Fruit fly (Drosophila melanogaster) whole organism, embryonic: ENCODE measurements around the gene CG33939.

ENCODE experiments used
- CG10543 ChIP-seq: fragments of 200-800 bp; sonication (Bioruptor generic); optimal IDR thresholded peaks from 3 replicates; lab custom pipeline; 2017; ENCODE audit warnings: missing biosample characterization, mild to moderate bottlenecking, missing genetic modification characterization, moderate library complexity
- CG12219 ChIP-seq: fragments of 200-800 bp; sonication (Bioruptor generic); optimal IDR thresholded peaks from 3 replicates; lab custom pipeline; 2018; ENCODE audit warnings: missing biosample characterization, mild to moderate bottlenecking, missing genetic modification characterization
- CG12391 ChIP-seq: fragments of 200-800 bp; sonication (Bioruptor generic); optimal IDR thresholded peaks from 3 replicates; lab custom pipeline; 2018; ENCODE audit warnings: missing biosample characterization, mild to moderate bottlenecking, missing genetic modification characterization, moderate library complexity
- CG13287 ChIP-seq: fragments of 200-800 bp; sonication (Bioruptor generic); IDR thresholded peaks from 2 replicates; pipeline ENCODE4 v1.3.6; 2022; ENCODE audit warnings: missing biosample characterization, missing genetic modification characterization; ENCODE audit not compliant: partially characterized antibody
- CG2116 ChIP-seq: fragments of 200-800 bp; sonication (Bioruptor generic); optimal IDR thresholded peaks from 3 replicates; lab custom pipeline; 2018; ENCODE audit warnings: missing biosample characterization, mild to moderate bottlenecking, missing genetic modification characterization
- CG2120 ChIP-seq: fragments of 200-800 bp; sonication (Bioruptor generic); optimal IDR thresholded peaks from 3 replicates; lab custom pipeline; 2016; ENCODE audit warnings: missing biosample characterization, missing genetic modification characterization
- CG31224 ChIP-seq: fragments of 200-800 bp; sonication (Bioruptor generic); IDR thresholded peaks from 2 replicates; pipeline ENCODE4 v1.3.6; 2022; ENCODE audit warnings: missing biosample characterization, missing genetic modification characterization
- CG31388 ChIP-seq: fragments of 200-800 bp; sonication (Bioruptor generic); optimal IDR thresholded peaks from 2 replicates; lab custom pipeline; 2016; ENCODE audit warnings: missing biosample characterization, missing genetic modification characterization
- CG6791 ChIP-seq: fragments of 200-800 bp; sonication (Bioruptor generic); IDR thresholded peaks from 3 replicates; pipeline ENCODE4 v1.3.6; 2022; ENCODE audit warnings: missing biosample characterization, missing genetic modification characterization; ENCODE audit not compliant: partially characterized antibody
- CG7987 ChIP-seq: fragments of 200-800 bp; sonication (Bioruptor generic); optimal IDR thresholded peaks from 2 replicates; lab custom pipeline; 2018; ENCODE audit warnings: missing biosample characterization, mild to moderate bottlenecking, missing genetic modification characterization, moderate library complexity
- D19A ChIP-seq: fragments of 200-800 bp; optimal IDR thresholded peaks from 3 replicates; lab custom pipeline; 2019; ENCODE audit warnings: missing biosample characterization, mild to moderate bottlenecking, missing genetic modification characterization, moderate library complexity
- Drgx ChIP-seq: fragments of 200-800 bp; sonication (Bioruptor generic); IDR thresholded peaks from 2 replicates; pipeline ENCODE4 v1.3.6; 2022; ENCODE audit warnings: missing biosample characterization, missing genetic modification characterization
- E2f1 ChIP-seq: fragments of 200-800 bp; sonication (Bioruptor generic); IDR thresholded peaks from 2 replicates; pipeline ENCODE4 v1.3.6; 2022; ENCODE audit warnings: missing biosample characterization, missing genetic modification characterization
- Ets65A ChIP-seq: fragments of 200-800 bp; sonication (Bioruptor generic); peaks from one replicate; lab custom pipeline; 2016; ENCODE audit warnings: missing biosample characterization, missing genetic modification characterization
- GATAe ChIP-seq: fragments of 200-800 bp; sonication (Bioruptor generic); conservative IDR thresholded peaks from 2 replicates; pipeline ENCODE4 v1.3.6; 2022; ENCODE audit warnings: missing biosample characterization, missing genetic modification characterization
- Hand ChIP-seq: fragments of 200-800 bp; sonication (Bioruptor generic); optimal IDR thresholded peaks from 2 replicates; lab custom pipeline; 2017; ENCODE audit warnings: mild to moderate bottlenecking, missing biosample characterization, missing genetic modification reagents, missing genetic modification characterization
- Med ChIP-seq: fragments of 200-800 bp; sonication (Bioruptor generic); peaks from one replicate; lab custom pipeline; 2016; ENCODE audit warnings: missing biosample characterization, missing genetic modification characterization, mild to moderate bottlenecking, inconsistent platforms, moderate library complexity
- Rfx ChIP-seq: fragments of 200-800 bp; sonication (Bioruptor generic); IDR thresholded peaks from 2 replicates; pipeline ENCODE4 v1.3.6; 2022; ENCODE audit warnings: missing biosample characterization, missing genetic modification characterization
- ato ChIP-seq: fragments of 200-800 bp; sonication (Bioruptor generic); IDR thresholded peaks from 2 replicates; pipeline ENCODE4 v1.3.6; 2022; ENCODE audit warnings: missing biosample characterization, missing genetic modification characterization; ENCODE audit not compliant: partially characterized antibody
- btn ChIP-seq: fragments of 200-800 bp; sonication (Bioruptor generic); optimal IDR thresholded peaks from 2 replicates; lab custom pipeline; 2016; ENCODE audit warnings: missing biosample characterization, missing genetic modification characterization
- chinmo ChIP-seq: fragments of 200-800 bp; sonication (Bioruptor generic); IDR thresholded peaks from 4 replicates; pipeline ENCODE4 v1.3.6; 2022; ENCODE audit warnings: missing biosample characterization, missing genetic modification characterization; ENCODE audit not compliant: partially characterized antibody
- dmrt11E ChIP-seq: fragments of 200-800 bp; sonication (Bioruptor generic); optimal IDR thresholded peaks from 3 replicates; lab custom pipeline; 2018; ENCODE audit warnings: missing biosample characterization, mild to moderate bottlenecking, missing genetic modification characterization, moderate library complexity
- exex ChIP-seq: fragments of 200-800 bp; sonication (Bioruptor generic); optimal IDR thresholded peaks from 4 replicates; lab custom pipeline; 2018; ENCODE audit warnings: missing biosample characterization, mild to moderate bottlenecking, missing genetic modification characterization, moderate library complexity
- knrl ChIP-seq: fragments of 200-800 bp; sonication (Bioruptor generic); IDR thresholded peaks from 3 replicates; pipeline ENCODE4 v1.3.6; 2022; ENCODE audit warnings: missing biosample characterization, missing genetic modification characterization; ENCODE audit not compliant: partially characterized antibody
- mirr ChIP-seq: fragments of 200-800 bp; sonication (Bioruptor generic); optimal IDR thresholded peaks from 3 replicates; lab custom pipeline; 2018; ENCODE audit warnings: missing biosample characterization, mild to moderate bottlenecking, missing genetic modification characterization
- onecut ChIP-seq: fragments of 200-800 bp; sonication (Bioruptor generic); IDR thresholded peaks from 2 replicates; pipeline ENCODE4 v1.3.6; 2022; ENCODE audit warnings: missing biosample characterization, missing genetic modification characterization
- sd ChIP-seq: fragments of 200-800 bp; sonication (Bioruptor generic); optimal IDR thresholded peaks from 3 replicates; lab custom pipeline; 2018; ENCODE audit warnings: missing biosample characterization, mild to moderate bottlenecking, missing genetic modification characterization, moderate library complexity
- sens ChIP-seq: fragments of 200-800 bp; sonication (Bioruptor generic); peaks from one replicate; lab custom pipeline; 2016; ENCODE audit warnings: missing biosample characterization, missing genetic modification characterization
- slbo ChIP-seq: fragments of 200-800 bp; sonication (Bioruptor generic); IDR thresholded peaks from 2 replicates; pipeline ENCODE4 v1.3.6; 2022; ENCODE audit warnings: missing biosample characterization, missing genetic modification characterization
- sna ChIP-seq: fragments of 200-800 bp; sonication (Bioruptor generic); IDR thresholded peaks from 2 replicates; pipeline ENCODE4 v1.3.6; 2022; ENCODE audit warnings: missing biosample characterization, missing genetic modification characterization; ENCODE audit not compliant: partially characterized antibody
- sqz ChIP-seq: fragments of 200-800 bp; sonication (Bioruptor generic); optimal IDR thresholded peaks from 3 replicates; lab custom pipeline; 2018; ENCODE audit warnings: missing biosample characterization, mild to moderate bottlenecking, missing genetic modification characterization
- sr ChIP-seq: fragments of 200-800 bp; sonication (Bioruptor generic); IDR thresholded peaks from 3 replicates; pipeline ENCODE4 v1.3.6; 2022; ENCODE audit warnings: missing biosample characterization, missing genetic modification characterization
- z ChIP-seq: fragments of 200-800 bp; sonication (Bioruptor generic); IDR thresholded peaks from 3 replicates; pipeline ENCODE4 v1.3.6; 2022; ENCODE audit warnings: missing biosample characterization, missing genetic modification characterization

CG33939 gene

DNA sequence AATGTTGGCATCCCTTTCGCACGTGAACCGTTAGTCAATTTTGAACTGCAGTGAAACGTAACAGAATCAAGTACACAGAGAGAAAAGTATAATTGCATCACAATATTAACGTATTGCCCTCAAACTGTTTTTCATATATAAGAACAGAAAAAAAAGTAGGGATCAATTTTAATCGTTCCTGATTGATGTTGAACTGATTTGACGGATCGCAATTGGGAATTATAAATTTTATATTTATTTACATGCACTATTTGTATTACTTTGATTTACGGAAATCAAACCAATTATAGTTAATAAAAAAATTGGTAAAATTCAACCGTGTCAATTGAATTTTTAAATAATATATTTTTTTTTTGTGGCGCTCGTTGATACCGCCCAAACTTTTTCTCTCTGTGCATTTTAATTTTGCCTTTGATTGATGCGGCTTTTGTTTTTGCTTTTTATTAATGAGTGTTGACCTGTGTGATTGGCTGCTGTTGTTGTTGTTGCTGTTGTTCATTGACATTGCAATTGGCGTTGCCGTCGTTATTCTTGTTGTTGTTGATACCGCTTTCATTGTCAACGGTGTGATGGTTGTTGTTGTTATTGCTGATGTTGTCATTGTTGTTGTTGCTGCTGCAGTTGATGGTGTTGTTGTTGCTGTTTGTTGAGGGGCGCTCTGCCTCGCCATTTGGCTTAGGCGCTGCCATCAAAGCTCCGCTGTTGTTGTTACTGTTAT lies 22.0 kb downstream of the CG33939 start (continued):
- TF ChIP-seq GATAe (GFP tag; lab: Robert Waterston, UW) (no peak), CG7987 (GFP tag; lab: Kevin White, UChicago) (no peak), CG2116 (GFP tag; lab: Kevin White, UChicago) (peak; percentile 2), Rfx (GFP tag; lab: Robert Waterston, UW) (peak; percentile 4; the same call in 1 of the 2 replicates), CG12391 (tag; lab: Kevin White, UChicago) (peak; percentile 66), sd (no peak), ato (GFP tag; lab: Robert Waterston, UW) (no peak)

DNA sequence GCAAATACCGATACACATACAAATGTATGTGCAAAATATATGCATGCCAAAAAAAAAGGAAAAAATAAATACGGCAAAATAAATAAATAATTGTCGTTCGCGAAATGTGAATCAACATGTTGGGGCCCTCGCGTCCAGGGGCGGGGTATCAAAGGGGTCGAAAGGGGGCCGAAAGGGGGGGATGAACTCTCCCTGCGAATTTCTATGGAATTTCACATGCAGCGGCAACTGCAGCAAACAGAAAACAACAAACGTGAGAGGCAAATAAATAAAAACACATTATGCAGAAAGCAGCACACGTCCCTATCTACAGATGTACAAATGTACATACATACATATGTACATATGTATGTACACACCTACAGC lies 25.2 kb downstream of the CG33939 start:
- TF ChIP-seq Hand (GFP tag; lab: Kevin White, UChicago) (no peak), CG6791 (GFP tag; lab: Robert Waterston, UW) (0 out of 3 replicates have a peak, but pooled peaks have one; percentile 24), Drgx (GFP tag; lab: Robert Waterston, UW) (0 out of 2 replicates have a peak, but pooled peaks have one; percentile 21), E2f1 (GFP tag; lab: Robert Waterston, UW) (no peak), CG13287 (GFP tag; lab: Robert Waterston, UW) (no peak)

DNA sequence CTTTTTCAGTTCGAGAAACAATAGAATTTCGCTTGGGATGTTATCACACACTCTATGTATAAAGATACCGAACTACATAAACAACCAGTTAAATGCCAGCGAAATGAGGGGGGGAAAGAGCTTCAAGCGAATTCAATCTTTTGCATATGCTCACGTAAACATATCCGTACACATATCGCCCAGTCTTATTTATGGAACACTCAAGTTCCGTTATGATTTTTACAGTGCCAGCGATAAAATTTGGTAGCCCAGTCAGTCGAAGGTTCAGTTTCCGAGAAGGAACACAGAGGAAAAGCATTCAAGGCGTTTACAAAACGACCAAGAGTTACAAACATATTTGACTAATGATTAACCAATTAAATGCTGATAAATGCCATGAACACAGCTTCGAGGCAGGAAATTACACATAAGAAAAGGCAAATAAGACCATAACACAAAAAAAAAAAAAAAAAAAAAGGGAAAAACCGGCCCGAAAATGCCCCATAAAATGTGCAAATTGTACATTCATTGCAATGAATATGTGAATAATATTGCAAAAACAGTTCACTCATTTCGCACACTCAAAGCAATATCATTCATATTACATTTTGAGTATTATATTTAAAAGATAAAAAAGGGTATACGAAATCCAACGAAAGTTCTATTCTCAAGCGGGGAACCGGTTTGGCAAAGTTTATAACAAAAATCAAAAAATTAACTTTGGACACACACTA lies 25.7 kb downstream of the CG33939 start:
- TF ChIP-seq Med (GFP tag; lab: Kevin White, UChicago) (peak; percentile 28), CG10543 (GFP tag; lab: Kevin White, UChicago) (no peak), CG2120 (GFP tag; lab: Kevin White, UChicago) (peak; percentile 48), sna (GFP tag; lab: Robert Waterston, UW) (no peak), Ets65A (GFP tag; lab: Kevin White, UChicago) (peak; percentile 40), D19A (tag; lab: Kevin White, UChicago) (peak; percentile 26), onecut (GFP tag; lab: Robert Waterston, UW) (no peak), sens (peak; percentile 52), CG12219 (GFP tag; lab: Kevin White, UChicago) (no peak), slbo (0 out of 2 replicates have a peak, but pooled peaks have one; percentile 5)

DNA sequence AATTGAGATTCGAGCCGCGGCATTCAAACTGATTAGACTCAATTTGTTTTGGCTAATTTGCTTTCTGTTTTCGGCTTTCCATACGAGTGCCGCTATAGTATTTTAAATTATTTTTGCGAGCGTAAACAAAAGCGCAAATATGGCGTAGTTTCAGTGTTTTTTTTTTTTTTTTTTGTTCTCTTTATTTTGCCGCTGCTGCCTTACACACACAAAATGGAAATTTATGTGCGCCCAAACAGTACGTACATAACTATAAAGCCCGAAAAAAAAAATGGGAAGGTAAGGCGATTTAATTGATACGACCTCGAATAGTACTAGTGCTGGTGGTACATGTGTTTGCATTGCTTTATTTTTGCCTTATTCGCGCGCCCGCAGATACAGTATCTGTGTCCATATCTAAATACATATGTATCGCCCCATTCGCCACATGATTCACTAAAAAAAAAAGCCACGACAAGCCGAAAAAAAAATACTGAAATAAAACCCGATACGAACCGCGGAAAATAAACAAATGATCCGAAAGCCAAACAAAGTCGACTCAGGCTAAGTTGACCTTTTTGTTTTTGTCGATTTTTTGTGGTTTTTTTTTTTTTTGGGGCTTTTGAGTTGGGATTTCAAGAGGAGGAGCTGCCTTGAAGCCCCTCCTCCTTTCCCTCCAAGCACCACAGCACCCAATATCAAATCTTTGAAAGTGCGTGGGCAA lies 26.6 kb downstream of the CG33939 start:
- peak; percentile 29 for TF ChIP-seq mirr
- no peak for TF ChIP-seq knrl (GFP tag; lab: Robert Waterston, UW)
- peak; percentile 7 for TF ChIP-seq Med (GFP tag; lab: Kevin White, UChicago)
- TF ChIP-seq CG31388 (GFP tag; lab: Kevin White, UChicago) = no peak
- peak; percentile 28 for TF ChIP-seq sd
- no peak for TF ChIP-seq dmrt11E (tag; lab: Kevin White, UChicago)
- 0 out of 3 replicates have a peak, but pooled peaks have one; percentile 37 for TF ChIP-seq z (GFP tag; lab: Robert Waterston, UW)
- TF ChIP-seq CG31224 (GFP tag; lab: Robert Waterston, UW) = peak; percentile 82
- TF ChIP-seq chinmo (GFP tag; lab: Robert Waterston, UW) = 0 out of 4 replicates have a peak, but pooled peaks have one; percentile 38
- peak; percentile 53; the same call in 1 of the 3 replicates for TF ChIP-seq sr (GFP tag; lab: Robert Waterston, UW)
- TF ChIP-seq exex (tag; lab: Kevin White, UChicago) = peak; percentile 43
- no peak for TF ChIP-seq btn (GFP tag; lab: Kevin White, UChicago)
- TF ChIP-seq sqz (GFP tag; lab: Kevin White, UChicago) = peak; percentile 67
- TF ChIP-seq Drgx (GFP tag; lab: Robert Waterston, UW) = 0 out of 2 replicates have a peak, but pooled peaks have one; percentile 23
- TF ChIP-seq sens = peak; percentile 43
